Worm (Caenorhabditis elegans) whole organism, L4/young adult: ENCODE measurements around the gene bus-18.

Source experiments
- W03F9.2 ChIP-seq: fragments of 150-350 bp; optimal IDR thresholded peaks from 2 replicates; lab custom pipeline; 2014; ENCODE audit warnings: missing biosample characterization, missing genetic modification characterization
- him-1 ChIP-seq: sonication (generic microtip); optimal IDR thresholded peaks from 2 replicates; lab custom pipeline; 2016; ENCODE audit warnings: missing genotype, missing genetic modification reagents, missing genetic modification characterization, missing compliant biosample characterization

DNA sequence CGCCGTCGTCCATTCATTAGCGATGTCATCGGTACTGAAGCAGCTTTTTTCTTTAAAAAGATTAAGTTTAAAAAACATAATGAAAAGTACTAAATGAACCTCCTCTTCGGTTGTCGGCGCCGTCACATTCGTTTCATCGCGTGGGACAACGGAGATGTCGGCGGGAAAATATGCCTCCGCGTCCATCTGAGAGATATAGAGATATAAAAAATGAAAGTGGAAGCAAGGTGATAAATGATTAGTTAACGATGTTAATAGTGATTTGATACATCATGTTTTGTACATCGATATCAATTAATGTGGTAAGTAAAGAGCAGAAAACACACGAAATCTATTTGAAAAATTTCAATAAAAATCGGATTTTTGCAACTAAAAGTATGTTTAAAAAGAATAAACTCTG lies 13.7 kb downstream of the bus-18 start, which contains the start of gene F55A11.7:
- no peak for TF ChIP-seq W03F9.2 (tag; lab: Kevin White, UChicago)
- TF ChIP-seq him-1 (tag; lab: Kevin White, UChicago) = no peak
